Worm (Caenorhabditis elegans) whole organism, L4 larva: ENCODE measurements around the gene F34H10.4.

Experiments
- F37D6.2 ChIP-seq: sonication (generic microtip); optimal IDR thresholded peaks from 2 replicates; lab custom pipeline; 2016; ENCODE audit warnings: mild to moderate bottlenecking, missing genetic modification characterization, missing compliant biosample characterization
- F49E8.2 ChIP-seq: sonication (generic microtip); optimal IDR thresholded peaks from 2 replicates; lab custom pipeline; 2016; ENCODE audit warnings: missing compliant biosample characterization, mild to moderate bottlenecking, missing genetic modification characterization, borderline replicate concordance
- T26A8.4 ChIP-seq: fragments of 200-800 bp; sonication (Bioruptor generic); IDR thresholded peaks from 2 replicates; pipeline ENCODE4 v1.3.6; 2022; ENCODE audit warnings: missing genetic modification characterization, missing compliant biosample characterization
- Y105C5A.15 ChIP-seq: fragments of 200-800 bp; sonication (Bioruptor generic); IDR thresholded peaks from 2 replicates; pipeline ENCODE4 v1.3.6; 2022; ENCODE audit warnings: missing genetic modification characterization, missing compliant biosample characterization
- Y5F2A.4 ChIP-seq: fragments of 200-800 bp; sonication (Bioruptor generic); optimal IDR thresholded peaks from 2 replicates; lab custom pipeline; 2018; ENCODE audit warnings: mild to moderate bottlenecking, missing genetic modification characterization, missing compliant biosample characterization
- ZK546.5 ChIP-seq, 2 experiments: sonication (generic microtip); optimal IDR thresholded peaks; 2 replicates each; lab custom pipeline; 2017; ENCODE audit warnings: missing biosample characterization in 2 of 2, missing genetic modification characterization in 2 of 2
- aha-1 ChIP-seq: fragments of 150-350 bp; peaks from one replicate; lab custom pipeline; 2014; ENCODE audit warnings: missing biosample characterization, missing genetic modification characterization
- aly-2 ChIP-seq: sonication (generic microtip); optimal IDR thresholded peaks from 2 replicates; lab custom pipeline; 2018; ENCODE audit warnings: missing biosample characterization, missing genetic modification characterization
- attf-4 ChIP-seq: sonication (generic microtip); optimal IDR thresholded peaks from 3 replicates; lab custom pipeline; 2017; ENCODE audit warnings: missing biosample characterization, missing genetic modification characterization
- ceh-20 ChIP-seq: fragments of 200-800 bp; sonication (Bioruptor generic); IDR thresholded peaks from 2 replicates; pipeline ENCODE4 v1.3.6; 2022; ENCODE audit warnings: missing genetic modification reagents, missing genetic modification characterization, missing compliant biosample characterization
- ceh-28 ChIP-seq: fragments of 150-350 bp; optimal IDR thresholded peaks from 2 replicates; lab custom pipeline; 2014; ENCODE audit warnings: missing biosample characterization, missing genetic modification reagents, missing genetic modification characterization
- ceh-44 ChIP-seq: fragments of 200-800 bp; sonication (Bioruptor generic); IDR thresholded peaks from 2 replicates; pipeline ENCODE4 v1.3.6; 2022; ENCODE audit warnings: missing genetic modification reagents, missing genetic modification characterization, missing compliant biosample characterization
- cey-2 ChIP-seq: sonication (generic microtip); optimal IDR thresholded peaks from 3 replicates; lab custom pipeline; 2017; ENCODE audit warnings: missing genetic modification characterization, mild to moderate bottlenecking, missing compliant biosample characterization, antibody characterized with exemption, borderline replicate concordance; ENCODE audit not compliant: insufficient read depth
- ctbp-1 ChIP-seq: fragments of 200-800 bp; sonication (Bioruptor generic); IDR thresholded peaks from 2 replicates; pipeline ENCODE4 v1.3.6; 2022; ENCODE audit warnings: missing genetic modification reagents, missing genetic modification characterization, missing compliant biosample characterization
- daf-16 ChIP-seq, 3 experiments: sonication (generic microtip); optimal IDR thresholded peaks; 2 replicates each; lab custom pipeline; 2016 to 2017; ENCODE audit warnings: missing genetic modification characterization in 3 of 3, missing genetic modification reagents in 3 of 3, mild to moderate bottlenecking in 2 of 3, missing compliant biosample characterization in 2 of 3, missing biosample characterization in 1 of 3, moderate library complexity in 1 of 3
- daf-8 ChIP-seq: fragments of 200-800 bp; sonication (Bioruptor generic); IDR thresholded peaks from 2 replicates; pipeline ENCODE4 v1.3.6; 2022; ENCODE audit warnings: missing genetic modification characterization, missing compliant biosample characterization
- dmd-6 ChIP-seq: fragments of 200-800 bp; sonication (Bioruptor generic); IDR thresholded peaks from 2 replicates; pipeline ENCODE4 v1.3.6; 2022; ENCODE audit warnings: missing genetic modification reagents, missing genetic modification characterization, missing compliant biosample characterization
- dmd-8 ChIP-seq: fragments of 200-800 bp; sonication (Bioruptor generic); IDR thresholded peaks from 2 replicates; pipeline ENCODE4 v1.3.6; 2022; ENCODE audit warnings: missing genetic modification characterization, missing compliant biosample characterization
- dve-1 ChIP-seq: sonication (generic microtip); optimal IDR thresholded peaks from 2 replicates; lab custom pipeline; 2017; ENCODE audit warnings: antibody characterized with exemption, mild to moderate bottlenecking, missing genetic modification characterization, missing compliant biosample characterization; ENCODE audit not compliant: insufficient read depth
- egl-27 ChIP-seq: sonication (generic microtip); optimal IDR thresholded peaks from 3 replicates; lab custom pipeline; 2017; ENCODE audit warnings: missing biosample characterization, missing genetic modification reagents, missing genetic modification characterization
- fos-1 ChIP-seq: fragments of 150-350 bp; optimal IDR thresholded peaks from 2 replicates; lab custom pipeline; 2014; ENCODE audit warnings: missing biosample characterization, missing genetic modification characterization
- gei-8 ChIP-seq: fragments of 200-800 bp; sonication (Bioruptor generic); optimal IDR thresholded peaks from 2 replicates; lab custom pipeline; 2018; ENCODE audit warnings: mild to moderate bottlenecking, missing genetic modification characterization, missing compliant biosample characterization
- hif-1 ChIP-seq, 2 experiments: sonication (generic microtip); optimal IDR thresholded peaks; 2 replicates each; lab custom pipeline; 2016 to 2017; ENCODE audit warnings: missing compliant biosample characterization in 2 of 2, missing genetic modification characterization in 2 of 2, missing genetic modification reagents in 2 of 2, missing genotype in 2 of 2, mild to moderate bottlenecking in 1 of 2
- hlh-11 ChIP-seq: fragments of 200-800 bp; sonication (Bioruptor generic); optimal IDR thresholded peaks from 2 replicates; lab custom pipeline; 2018; ENCODE audit warnings: mild to moderate bottlenecking, missing genetic modification characterization, missing compliant biosample characterization
- hlh-30 ChIP-seq: sonication (generic microtip); optimal IDR thresholded peaks from 2 replicates; lab custom pipeline; 2017; ENCODE audit warnings: antibody characterized with exemption, mild to moderate bottlenecking, missing genetic modification characterization, missing compliant biosample characterization; ENCODE audit not compliant: insufficient read depth
- hmg-1.1 ChIP-seq: fragments of 200-800 bp; sonication (Bioruptor generic); IDR thresholded peaks from 2 replicates; pipeline ENCODE4 v1.3.6; 2022; ENCODE audit warnings: missing genetic modification reagents, missing genetic modification characterization, missing compliant biosample characterization
- lin-1 ChIP-seq: fragments of 200-800 bp; sonication (Bioruptor generic); IDR thresholded peaks from 2 replicates; pipeline ENCODE4 v1.3.6; 2022; ENCODE audit warnings: missing genetic modification reagents, missing genetic modification characterization, missing compliant biosample characterization
- lin-13 ChIP-seq: fragments of 150-350 bp; optimal IDR thresholded peaks from 2 replicates; lab custom pipeline; 2014; ENCODE audit warnings: missing biosample characterization, missing genetic modification reagents, missing genetic modification characterization
- lin-29 ChIP-seq: fragments of 200-800 bp; sonication (Bioruptor generic); IDR thresholded peaks from 2 replicates; pipeline ENCODE4 v1.3.6; 2022; ENCODE audit warnings: missing genetic modification reagents, missing genetic modification characterization, missing compliant biosample characterization
- lin-38 ChIP-seq: fragments of 200-800 bp; sonication (Bioruptor generic); IDR thresholded peaks from 2 replicates; pipeline ENCODE4 v1.3.6; 2022; ENCODE audit warnings: missing genetic modification reagents, missing genetic modification characterization, missing compliant biosample characterization
- lsy-2 ChIP-seq, 2 experiments: fragments of 150-350 bp in 1 of 2; sonication (generic microtip) in 1 of 2; optimal IDR thresholded peaks; 2 replicates each; lab custom pipeline; 2014 to 2017; ENCODE audit warnings: missing biosample characterization in 2 of 2, missing genetic modification characterization in 2 of 2
- madf-9 ChIP-seq: fragments of 200-800 bp; sonication (Bioruptor generic); conservative IDR thresholded peaks from 2 replicates; pipeline ENCODE4 v1.3.6; 2022; ENCODE audit warnings: missing genetic modification reagents, missing genetic modification characterization, missing compliant biosample characterization
- mdt-29 ChIP-seq: fragments of 200-800 bp; sonication (Bioruptor generic); IDR thresholded peaks from 2 replicates; pipeline ENCODE4 v1.3.6; 2022; ENCODE audit warnings: missing genetic modification reagents, missing genetic modification characterization, missing compliant biosample characterization
- nhr-10 ChIP-seq: fragments of 150-350 bp; optimal IDR thresholded peaks from 2 replicates; lab custom pipeline; 2014; ENCODE audit warnings: missing biosample characterization, missing genetic modification characterization
- nhr-102 ChIP-seq: sonication (generic microtip); optimal IDR thresholded peaks from 2 replicates; lab custom pipeline; 2016; ENCODE audit warnings: mild to moderate bottlenecking, missing genetic modification characterization, moderate library complexity, missing compliant biosample characterization
- nhr-11 ChIP-seq: fragments of 150-350 bp; optimal IDR thresholded peaks from 2 replicates; lab custom pipeline; 2014; ENCODE audit warnings: missing biosample characterization, missing genetic modification characterization
- nhr-237 ChIP-seq: sonication (generic microtip); optimal IDR thresholded peaks from 2 replicates; lab custom pipeline; 2017; ENCODE audit warnings: missing biosample characterization, missing genetic modification characterization
- nhr-41 ChIP-seq: fragments of 200-800 bp; sonication (Bioruptor generic); IDR thresholded peaks from 2 replicates; pipeline ENCODE4 v1.3.6; 2022; ENCODE audit warnings: missing genetic modification reagents, missing genetic modification characterization, missing compliant biosample characterization
- pha-4 ChIP-seq, 2 experiments: fragments of 150-350 bp in 1 of 2; fragments of 200-800 bp in 1 of 2; sonication (Bioruptor generic) in 1 of 2; IDR thresholded peaks in 1 of 2; optimal IDR thresholded peaks in 1 of 2; 2 replicates each; pipeline versions ENCODE4 v1.3.6 to Lab custom; 2014 to 2022; ENCODE audit warnings: missing genetic modification characterization in 2 of 2, missing genetic modification reagents in 2 of 2, missing biosample characterization in 1 of 2, missing compliant biosample characterization in 1 of 2
- php-3 ChIP-seq: fragments of 200-800 bp; sonication (Bioruptor generic); IDR thresholded peaks from 2 replicates; pipeline ENCODE4 v1.3.6; 2022; ENCODE audit warnings: missing genetic modification reagents, missing genetic modification characterization, missing compliant biosample characterization
- pqm-1 ChIP-seq: sonication (generic microtip); optimal IDR thresholded peaks from 2 replicates; lab custom pipeline; 2017; ENCODE audit warnings: missing biosample characterization, missing genetic modification characterization
- rbr-2 ChIP-seq: sonication (generic microtip); optimal IDR thresholded peaks from 2 replicates; lab custom pipeline; 2016; ENCODE audit warnings: missing genotype, missing genetic modification characterization, missing compliant biosample characterization
- saeg-2 ChIP-seq: fragments of 200-800 bp; sonication (Bioruptor generic); IDR thresholded peaks from 2 replicates; pipeline ENCODE4 v1.3.6; 2022; ENCODE audit warnings: missing genetic modification reagents, missing genetic modification characterization, missing compliant biosample characterization
- sdz-12 ChIP-seq: fragments of 200-800 bp; sonication (Bioruptor generic); optimal IDR thresholded peaks from 2 replicates; lab custom pipeline; 2018; ENCODE audit warnings: mild to moderate bottlenecking, missing genetic modification characterization, missing compliant biosample characterization
- snpc-4 ChIP-seq: fragments of 150-350 bp; optimal IDR thresholded peaks from 2 replicates; lab custom pipeline; 2014; ENCODE audit warnings: missing biosample characterization, missing genetic modification characterization
- spr-1 ChIP-seq: sonication (generic microtip); optimal IDR thresholded peaks from 2 replicates; lab custom pipeline; 2016; ENCODE audit warnings: mild to moderate bottlenecking, missing genetic modification characterization, missing compliant biosample characterization
- zag-1 ChIP-seq: fragments of 150-350 bp; optimal IDR thresholded peaks from 2 replicates; lab custom pipeline; 2014; ENCODE audit warnings: missing biosample characterization, missing genetic modification characterization
- zfp-2 ChIP-seq: sonication (generic microtip); optimal IDR thresholded peaks from 2 replicates; lab custom pipeline; 2016; ENCODE audit warnings: mild to moderate bottlenecking, missing genetic modification characterization, missing compliant biosample characterization
- zip-11 ChIP-seq: fragments of 200-800 bp; sonication (Bioruptor generic); IDR thresholded peaks from 2 replicates; pipeline ENCODE4 v1.3.6; 2022; ENCODE audit warnings: missing genetic modification characterization, missing compliant biosample characterization
- zip-2 ChIP-seq: fragments of 150-350 bp; optimal IDR thresholded peaks from 2 replicates; lab custom pipeline; 2014; ENCODE audit warnings: missing biosample characterization, missing genetic modification characterization

Gene F34H10.4

DNA sequence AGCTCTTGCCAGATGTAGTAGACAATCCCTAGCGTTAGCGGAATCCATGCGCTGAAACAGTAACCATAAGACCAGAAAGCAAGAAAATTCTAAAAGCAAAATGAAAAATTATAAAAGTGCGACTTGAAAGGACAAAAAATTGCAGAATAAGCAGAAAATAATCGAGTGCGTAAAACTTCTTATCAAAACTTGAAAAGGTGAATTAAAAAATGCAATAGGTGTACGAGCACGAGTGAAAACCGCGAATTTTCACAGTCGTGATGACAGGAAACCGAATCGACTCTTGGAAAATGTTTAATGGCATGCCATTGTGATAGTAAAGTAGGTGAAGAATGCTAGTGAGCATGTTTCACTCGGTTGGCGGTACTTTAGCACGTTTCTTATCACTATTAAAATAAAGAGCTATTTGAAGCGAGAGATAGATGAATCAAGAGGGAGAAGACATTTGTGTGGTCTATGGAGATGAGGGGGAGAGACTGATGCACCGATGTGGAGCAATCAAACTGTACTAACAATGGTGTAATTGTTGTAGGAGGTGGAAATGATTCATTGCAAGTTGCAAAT lies 31.9 kb downstream of the F34H10.4 start, which contains the start of gene ifp-1:
ifp-1 (minus strand) TSS at position 51 of the 564 bp plus-strand sequence.
- no peak for TF ChIP-seq mdt-29
- peak; percentile 41 for TF ChIP-seq dve-1 (tag; lab: Kevin White, UChicago)
- TF ChIP-seq ZK546.5 (tag; optimal IDR thresholded peaks at IDR 0.05; lab: Kevin White, UChicago), result no peak
- TF ChIP-seq F37D6.2 (tag; lab: Kevin White, UChicago), result no peak
- TF ChIP-seq hlh-30 (tag; lab: Kevin White, UChicago), result peak; percentile 48
- no peak for TF ChIP-seq ceh-28 (tag; lab: Kevin White, UChicago)
- no peak for TF ChIP-seq nhr-237
- TF ChIP-seq nhr-11 (tag; lab: Kevin White, UChicago), result no peak
- TF ChIP-seq php-3, result peak; percentile 79; the same call in 1 of the 2 replicates
- no peak for TF ChIP-seq gei-8
- no peak for TF ChIP-seq aly-2
- peak; percentile 92 for TF ChIP-seq pqm-1
- TF ChIP-seq dmd-6, result peak; percentile 74
- no peak for TF ChIP-seq fos-1 (tag; lab: Kevin White, UChicago)
- TF ChIP-seq rbr-2 (tag; lab: Kevin White, UChicago), result no peak
- peak; percentile 11 for TF ChIP-seq aha-1
- no peak for TF ChIP-seq nhr-41 (GFP tag; lab: Robert Waterston, UW)
- TF ChIP-seq madf-9 (GFP tag; lab: Robert Waterston, UW), result no peak
- TF ChIP-seq pha-4 (GFP tag; IDR thresholded peaks at IDR 0.05; lab: Robert Waterston, UW), result no peak
- no peak for TF ChIP-seq pha-4 (tag; optimal IDR thresholded peaks at IDR 0.05; lab: Kevin White, UChicago)
- TF ChIP-seq zip-11 (GFP tag; lab: Robert Waterston, UW), result no peak
- TF ChIP-seq lin-38 (GFP tag; lab: Robert Waterston, UW), result no peak
- no peak for TF ChIP-seq T26A8.4 (GFP tag; lab: Robert Waterston, UW)
- no peak for TF ChIP-seq lin-1 (GFP tag; lab: Robert Waterston, UW)
- TF ChIP-seq cey-2 (tag; lab: Kevin White, UChicago), result no peak
- no peak for TF ChIP-seq daf-16 (GFP tag; optimal IDR thresholded peaks at IDR 0.05; lab: Kevin White, UChicago)
- peak; percentile 65 for TF ChIP-seq daf-16 (tag; optimal IDR thresholded peaks at IDR 0.05; lab: Kevin White, UChicago)
- TF ChIP-seq dmd-8 (GFP tag; lab: Robert Waterston, UW), result no peak
- no peak for TF ChIP-seq egl-27 (tag; lab: Kevin White, UChicago)
- no peak for TF ChIP-seq Y5F2A.4 (GFP tag; lab: Kevin White, UChicago)
- TF ChIP-seq attf-4 (tag; lab: Kevin White, UChicago), result no peak
- TF ChIP-seq ceh-44 (GFP tag; lab: Robert Waterston, UW), result no peak
- no peak for TF ChIP-seq hif-1 (tag; optimal IDR thresholded peaks at IDR 0.05; lab: Kevin White, UChicago)
- no peak for TF ChIP-seq zip-2 (tag; lab: Kevin White, UChicago)
- TF ChIP-seq spr-1 (tag; lab: Kevin White, UChicago), result no peak
- TF ChIP-seq lin-29 (GFP tag; lab: Robert Waterston, UW), result no peak
- no peak for TF ChIP-seq snpc-4 (tag; lab: Kevin White, UChicago)
- TF ChIP-seq saeg-2 (GFP tag; lab: Robert Waterston, UW), result no peak
- TF ChIP-seq Y105C5A.15 (GFP tag; lab: Robert Waterston, UW), result no peak
- no peak for TF ChIP-seq hmg-1.1 (GFP tag; lab: Robert Waterston, UW)
- no peak for TF ChIP-seq lin-13 (GFP tag; lab: Kevin White, UChicago)
- no peak for TF ChIP-seq ctbp-1
- TF ChIP-seq lsy-2 (tag; optimal IDR thresholded peaks at IDR 0.05; lab: Kevin White, UChicago), result no peak
- no peak for TF ChIP-seq nhr-10 (tag; lab: Kevin White, UChicago)
- TF ChIP-seq nhr-102 (tag; lab: Kevin White, UChicago), result no peak
- TF ChIP-seq zfp-2 (tag; lab: Kevin White, UChicago), result no peak
- TF ChIP-seq daf-8 (GFP tag; lab: Robert Waterston, UW), result no peak
- TF ChIP-seq sdz-12, result no peak
- no peak for TF ChIP-seq ceh-20
- no peak for TF ChIP-seq hlh-11 (tag; lab: Kevin White, UChicago)
- no peak for TF ChIP-seq zag-1 (tag; lab: Kevin White, UChicago)
- no peak for TF ChIP-seq F49E8.2 (tag; lab: Kevin White, UChicago)
